Worm (Caenorhabditis elegans) whole organism, L2 larva: ENCODE measurements around the gene R160.12.

Experiments used
- F13H6.1 ChIP-seq: sonication (generic microtip); optimal IDR thresholded peaks from 2 replicates; lab custom pipeline; 2016; ENCODE audit warnings: missing genetic modification characterization, missing compliant biosample characterization
- Y55F3AM.14 ChIP-seq: fragments of 200-800 bp; sonication (Bioruptor generic); optimal IDR thresholded peaks from 2 replicates; lab custom pipeline; 2018; ENCODE audit warnings: mild to moderate bottlenecking, missing genetic modification characterization, missing compliant biosample characterization
- ZK546.5 ChIP-seq: sonication (generic microtip); optimal IDR thresholded peaks from 2 replicates; lab custom pipeline; 2017; ENCODE audit warnings: missing biosample characterization, missing genetic modification characterization
- aly-2 ChIP-seq: fragments of 150-350 bp; optimal IDR thresholded peaks from 2 replicates; lab custom pipeline; 2014; ENCODE audit warnings: missing biosample characterization, missing genetic modification characterization
- blmp-1 ChIP-seq: sonication (generic microtip); optimal IDR thresholded peaks from 2 replicates; lab custom pipeline; 2017; ENCODE audit warnings: missing genetic modification characterization, mild to moderate bottlenecking, missing compliant biosample characterization, antibody characterized with exemption, moderate library complexity; ENCODE audit not compliant: insufficient read depth
- ceh-16 ChIP-seq: fragments of 150-350 bp; optimal IDR thresholded peaks from 2 replicates; lab custom pipeline; 2014; ENCODE audit warnings: missing biosample characterization, missing genetic modification characterization
- egl-27 ChIP-seq: sonication (generic microtip); optimal IDR thresholded peaks from 3 replicates; lab custom pipeline; 2017; ENCODE audit warnings: missing biosample characterization, missing genetic modification reagents, missing genetic modification characterization
- elt-3 ChIP-seq: sonication (generic microtip); optimal IDR thresholded peaks from 2 replicates; lab custom pipeline; 2017; ENCODE audit warnings: missing biosample characterization, missing genetic modification characterization
- fos-1 ChIP-seq: fragments of 150-350 bp; optimal IDR thresholded peaks from 2 replicates; lab custom pipeline; 2014; ENCODE audit warnings: missing biosample characterization, missing genetic modification characterization
- gmeb-1 ChIP-seq: fragments of 150-350 bp; optimal IDR thresholded peaks from 2 replicates; lab custom pipeline; 2014; ENCODE audit warnings: missing biosample characterization, missing genetic modification characterization
- lin-11 ChIP-seq: fragments of 150-350 bp; sonication (generic microtip); optimal IDR thresholded peaks from 2 replicates; lab custom pipeline; 2014; ENCODE audit warnings: missing biosample characterization, missing genetic modification characterization, inconsistent platforms, mixed read lengths
- lin-13 ChIP-seq: fragments of 150-350 bp; optimal IDR thresholded peaks from 2 replicates; lab custom pipeline; 2014; ENCODE audit warnings: missing biosample characterization, missing genetic modification reagents, missing genetic modification characterization
- lsy-2 ChIP-seq, 2 experiments: fragments of 150-350 bp in 1 of 2; sonication (generic microtip) in 1 of 2; optimal IDR thresholded peaks; 2 replicates each; lab custom pipeline; 2014 to 2017; ENCODE audit warnings: missing biosample characterization in 2 of 2, missing genetic modification characterization in 2 of 2
- mab-5 ChIP-seq: fragments of 150-350 bp; optimal IDR thresholded peaks from 2 replicates; lab custom pipeline; 2014; ENCODE audit warnings: missing biosample characterization, missing genetic modification characterization
- mdl-1 ChIP-seq, 2 experiments: fragments of 150-350 bp in 1 of 2; sonication (generic microtip) in 1 of 2; optimal IDR thresholded peaks; 2 replicates each; lab custom pipeline; 2017; ENCODE audit warnings: missing biosample characterization in 2 of 2, missing genetic modification characterization in 2 of 2
- nhr-10 ChIP-seq: sonication (generic microtip); optimal IDR thresholded peaks from 2 replicates; lab custom pipeline; 2017; ENCODE audit warnings: missing biosample characterization, missing genetic modification characterization
- nhr-11 ChIP-seq: fragments of 150-350 bp; optimal IDR thresholded peaks from 2 replicates; lab custom pipeline; 2014; ENCODE audit warnings: missing biosample characterization, missing genetic modification characterization
- nhr-129 ChIP-seq: fragments of 150-350 bp; optimal IDR thresholded peaks from 2 replicates; lab custom pipeline; 2014; ENCODE audit warnings: missing biosample characterization, missing genetic modification characterization
- nhr-21 ChIP-seq: fragments of 150-350 bp; optimal IDR thresholded peaks from 2 replicates; lab custom pipeline; 2014; ENCODE audit warnings: missing biosample characterization, missing genetic modification characterization
- nhr-23 ChIP-seq: fragments of 150-350 bp; optimal IDR thresholded peaks from 2 replicates; lab custom pipeline; 2014; ENCODE audit warnings: missing biosample characterization, missing genetic modification reagents, missing genetic modification characterization
- nhr-237 ChIP-seq: fragments of 150-350 bp; optimal IDR thresholded peaks from 2 replicates; lab custom pipeline; 2014; ENCODE audit warnings: missing biosample characterization, missing genetic modification characterization
- nhr-25 ChIP-seq: fragments of 150-350 bp; sonication (generic microtip); optimal IDR thresholded peaks from 3 replicates; lab custom pipeline; 2014; ENCODE audit warnings: missing biosample characterization, missing genetic modification characterization
- nhr-6 ChIP-seq: fragments of 150-350 bp; optimal IDR thresholded peaks from 2 replicates; lab custom pipeline; 2014; ENCODE audit warnings: missing biosample characterization, missing genetic modification characterization
- nhr-77 ChIP-seq: fragments of 150-350 bp; optimal IDR thresholded peaks from 2 replicates; lab custom pipeline; 2014; ENCODE audit warnings: missing biosample characterization, missing genetic modification characterization
- peb-1 ChIP-seq: fragments of 150-350 bp; optimal IDR thresholded peaks from 2 replicates; lab custom pipeline; 2014; ENCODE audit warnings: missing biosample characterization, missing genetic modification characterization
- sem-4 ChIP-seq: fragments of 150-350 bp; optimal IDR thresholded peaks from 2 replicates; lab custom pipeline; 2014; ENCODE audit warnings: missing biosample characterization, missing genetic modification reagents, missing genetic modification characterization
- skn-1 ChIP-seq: sonication (generic microtip); optimal IDR thresholded peaks from 2 replicates; lab custom pipeline; 2017; ENCODE audit warnings: missing biosample characterization, missing genetic modification characterization
- sma-9 ChIP-seq, 2 experiments: fragments of 150-350 bp in 1 of 2; sonication (generic microtip) in 1 of 2; optimal IDR thresholded peaks; 2 replicates each; lab custom pipeline; 2014 to 2016; ENCODE audit warnings: missing genetic modification characterization in 2 of 2, mild to moderate bottlenecking in 1 of 2, missing biosample characterization in 1 of 2, missing compliant biosample characterization in 1 of 2, missing genetic modification reagents in 1 of 2, moderate library complexity in 1 of 2
- unc-62 ChIP-seq: fragments of 150-350 bp; optimal IDR thresholded peaks from 2 replicates; lab custom pipeline; 2014; ENCODE audit warnings: missing biosample characterization, missing genetic modification reagents, missing genetic modification characterization
- zag-1 ChIP-seq: fragments of 150-350 bp; optimal IDR thresholded peaks from 2 replicates; lab custom pipeline; 2014; ENCODE audit warnings: missing biosample characterization, missing genetic modification characterization
- ztf-1 ChIP-seq: fragments of 200-800 bp; sonication (Bioruptor generic); conservative IDR thresholded peaks from 2 replicates; pipeline ENCODE4 v1.3.6; 2022; ENCODE audit warnings: missing genetic modification characterization, missing compliant biosample characterization
- ztf-11 ChIP-seq: sonication (generic microtip); optimal IDR thresholded peaks from 2 replicates; lab custom pipeline; 2017; ENCODE audit warnings: missing biosample characterization, missing genetic modification characterization
- ztf-4 ChIP-seq: fragments of 150-350 bp; optimal IDR thresholded peaks from 2 replicates; lab custom pipeline; 2014; ENCODE audit warnings: missing biosample characterization, missing genetic modification characterization

Gene R160.12

ce11 chrX:4371988-4372387, 5.6 kb downstream of the R160.12 start, which contains the start of gene R160.14:
Gene R160.14 (minus strand): TSS chrX:4372088.
- TF ChIP-seq lin-11 (no peak), ceh-16 (tag; lab: Kevin White, UChicago) (no peak), egl-27 (no peak), nhr-129 (tag; lab: Kevin White, UChicago) (no peak), Y55F3AM.14 (GFP tag; lab: Kevin White, UChicago) (no peak)

ce11 chrX:4371413-4371812, 6.2 kb downstream of the R160.12 start, which contains the start of gene R160.13:
Gene R160.13 (minus strand): TSS chrX:4371513.
- TF ChIP-seq nhr-11 (tag; lab: Kevin White, UChicago) (no peak), blmp-1 (tag; lab: Kevin White, UChicago) (no peak), nhr-25 (no peak), zag-1 (tag; lab: Kevin White, UChicago) (no peak), nhr-129 (tag; lab: Kevin White, UChicago) (no peak), mdl-1 (tag; optimal IDR thresholded peaks at IDR 0.05; lab: Kevin White, UChicago) (no peak), sem-4 (tag; lab: Kevin White, UChicago) (no peak), nhr-21 (tag; lab: Kevin White, UChicago) (no peak), nhr-237 (no peak), ceh-16 (tag; lab: Kevin White, UChicago) (no peak), nhr-23 (tag; lab: Kevin White, UChicago) (no peak), ztf-4 (tag; lab: Kevin White, UChicago) (no peak), sma-9 (GFP tag; optimal IDR thresholded peaks at IDR 0.05; lab: Kevin White, UChicago) (no peak), sma-9 (tag; optimal IDR thresholded peaks at IDR 0.05; lab: Kevin White, UChicago) (no peak), mab-5 (tag; lab: Kevin White, UChicago) (no peak), lin-11 (no peak)
- TF ChIP-seq, all 48 proteins: peak for 0

- TF ChIP-seq lin-11, result no peak
- no peak for TF ChIP-seq mab-5 (tag; lab: Kevin White, UChicago)
- TF ChIP-seq lsy-2 (tag; optimal IDR thresholded peaks at IDR 0.05; lab: Kevin White, UChicago), result no peak
- no peak for TF ChIP-seq gmeb-1 (tag; lab: Kevin White, UChicago)
- no peak for TF ChIP-seq nhr-25
- no peak for TF ChIP-seq aly-2 (tag; lab: Kevin White, UChicago)
- TF ChIP-seq elt-3, result no peak
- no peak for TF ChIP-seq ZK546.5 (tag; lab: Kevin White, UChicago)
- TF ChIP-seq unc-62 (GFP tag; lab: Kevin White, UChicago), result no peak
- no peak for TF ChIP-seq peb-1 (tag; lab: Kevin White, UChicago)
- no peak for TF ChIP-seq mdl-1 (tag; optimal IDR thresholded peaks at IDR 0.05; lab: Kevin White, UChicago)
- no peak for TF ChIP-seq Y55F3AM.14 (GFP tag; lab: Kevin White, UChicago)
Observed at ce11 chrX:4370756-4371155, 6.8 kb downstream of the R160.12 start, which contains the start of gene R160.5. Gene R160.5 (minus strand): TSS chrX:4370856.

ce11 chrX:4368800-4369199, 8.8 kb downstream of the R160.12 start, which contains the start of gene R160.4:
Gene R160.4 (minus strand): TSS chrX:4368900.
- TF ChIP-seq nhr-6 (tag; lab: Kevin White, UChicago) (no peak), lin-11 (no peak), skn-1 (tag; lab: Kevin White, UChicago) (no peak), ceh-16 (tag; lab: Kevin White, UChicago) (no peak)
- TF ChIP-seq, all 48 proteins: peak for 0

ce11 chrX:4367414-4367813, 10.2 kb downstream of the R160.12 start, which contains the start of gene R160.10:
Gene R160.10 (minus strand): TSS chrX:4367514.
- TF ChIP-seq F13H6.1 (no peak), lin-13 (no peak), blmp-1 (tag; lab: Kevin White, UChicago) (no peak), skn-1 (tag; lab: Kevin White, UChicago) (no peak), Y55F3AM.14 (GFP tag; lab: Kevin White, UChicago) (no peak), nhr-21 (tag; lab: Kevin White, UChicago) (no peak), nhr-23 (tag; lab: Kevin White, UChicago) (no peak), gmeb-1 (tag; lab: Kevin White, UChicago) (no peak), nhr-10 (tag; lab: Kevin White, UChicago) (no peak), egl-27 (no peak), ztf-1 (no peak), fos-1 (tag; lab: Kevin White, UChicago) (no peak), ztf-11 (tag; lab: Kevin White, UChicago) (no peak), nhr-77 (tag; lab: Kevin White, UChicago) (no peak)
